Worm (Caenorhabditis elegans) whole organism, young adult: ENCODE measurements around the gene tat-3.
"Not testable (repeated sequence)": the region's sequence is repeated elsewhere in the genome, so short reads cannot be mapped to it uniquely, and the experiment has no call there.

ENCODE experiments used
- C17E4.6 ChIP-seq: fragments of 200-800 bp; sonication (Bioruptor generic); IDR thresholded peaks from 2 replicates; pipeline ENCODE4 v1.3.6; 2022; ENCODE audit warnings: missing genetic modification reagents, missing genetic modification characterization, missing compliant biosample characterization
- D2030.7 ChIP-seq: fragments of 200-800 bp; sonication (Bioruptor generic); IDR thresholded peaks from 2 replicates; pipeline ENCODE4 v1.3.6; 2022; ENCODE audit warnings: missing genetic modification reagents, missing genetic modification characterization, missing compliant biosample characterization
- F10E7.11 ChIP-seq: sonication (generic microtip); optimal IDR thresholded peaks from 2 replicates; lab custom pipeline; 2017; ENCODE audit warnings: mild to moderate bottlenecking, missing genetic modification characterization, moderate library complexity, missing compliant biosample characterization
- F23B12.7 ChIP-seq: sonication (generic microtip); optimal IDR thresholded peaks from 2 replicates; lab custom pipeline; 2017; ENCODE audit warnings: missing genetic modification characterization, mild to moderate bottlenecking, missing compliant biosample characterization, antibody characterized with exemption, moderate library complexity; ENCODE audit not compliant: insufficient read depth
- F33H1.4 ChIP-seq: fragments of 200-800 bp; sonication (Bioruptor generic); IDR thresholded peaks from 2 replicates; pipeline ENCODE4 v1.3.6; 2022; ENCODE audit warnings: missing genetic modification reagents, missing genetic modification characterization, missing compliant biosample characterization
- F49E8.2 ChIP-seq: sonication (generic microtip); optimal IDR thresholded peaks from 3 replicates; lab custom pipeline; 2017; ENCODE audit warnings: missing genetic modification characterization, mild to moderate bottlenecking, missing compliant biosample characterization, antibody characterized with exemption, moderate library complexity; ENCODE audit not compliant: insufficient read depth
- F57C9.4 ChIP-seq: sonication (generic microtip); optimal IDR thresholded peaks from 2 replicates; lab custom pipeline; 2017; ENCODE audit warnings: mild to moderate bottlenecking, missing genetic modification characterization, missing compliant biosample characterization
- Y53F4B.3 ChIP-seq: fragments of 200-800 bp; sonication (Bioruptor generic); IDR thresholded peaks from 2 replicates; pipeline ENCODE4 v1.3.6; 2022; ENCODE audit warnings: missing genetic modification reagents, missing genetic modification characterization, missing compliant biosample characterization
- Y53G8AR.9 ChIP-seq: fragments of 200-800 bp; sonication (Bioruptor generic); conservative IDR thresholded peaks from 2 replicates; pipeline ENCODE4 v1.3.6; 2022; ENCODE audit warnings: missing genetic modification reagents, missing genetic modification characterization, missing compliant biosample characterization
- Y67H2A.10 ChIP-seq: fragments of 200-800 bp; sonication (Bioruptor generic); conservative IDR thresholded peaks from 2 replicates; pipeline ENCODE4 v1.3.6; 2022; ENCODE audit warnings: missing genetic modification reagents, missing genetic modification characterization, missing compliant biosample characterization
- akir-1 ChIP-seq: fragments of 200-800 bp; sonication (Bioruptor generic); optimal IDR thresholded peaks from 2 replicates; lab custom pipeline; 2018; ENCODE audit warnings: mild to moderate bottlenecking, missing genetic modification characterization, moderate library complexity, missing compliant biosample characterization
- athp-1 ChIP-seq: sonication (generic microtip); optimal IDR thresholded peaks from 2 replicates; lab custom pipeline; 2017; ENCODE audit warnings: mild to moderate bottlenecking, missing genetic modification characterization, missing compliant biosample characterization
- attf-6 ChIP-seq: fragments of 200-800 bp; sonication (Bioruptor generic); IDR thresholded peaks from 2 replicates; pipeline ENCODE4 v1.3.6; 2022; ENCODE audit warnings: missing genetic modification reagents, missing genetic modification characterization, missing compliant biosample characterization
- cebp-1 ChIP-seq, 2 experiments: fragments of 200-800 bp in 1 of 2; sonication (Bioruptor generic) in 1 of 2; sonication (generic microtip) in 1 of 2; IDR thresholded peaks in 1 of 2; optimal IDR thresholded peaks in 1 of 2; 2 replicates each; pipeline versions ENCODE4 v1.3.6 to Lab custom; 2017 to 2022; ENCODE audit warnings: missing compliant biosample characterization in 2 of 2, missing genetic modification characterization in 2 of 2, mild to moderate bottlenecking in 1 of 2, missing genetic modification reagents in 1 of 2, moderate library complexity in 1 of 2
- cebp-2 ChIP-seq: fragments of 200-800 bp; sonication (Bioruptor generic); IDR thresholded peaks from 2 replicates; pipeline ENCODE4 v1.3.6; 2022; ENCODE audit warnings: missing genetic modification characterization, missing compliant biosample characterization
- ceh-100 ChIP-seq: fragments of 200-800 bp; sonication (Bioruptor generic); IDR thresholded peaks from 2 replicates; pipeline ENCODE4 v1.3.6; 2022; ENCODE audit warnings: missing genetic modification reagents, missing genetic modification characterization, missing compliant biosample characterization
- chd-7 ChIP-seq: sonication (generic microtip); optimal IDR thresholded peaks from 2 replicates; lab custom pipeline; 2016; ENCODE audit warnings: mild to moderate bottlenecking, missing genetic modification characterization, moderate library complexity, missing compliant biosample characterization
- egl-18 ChIP-seq: fragments of 200-800 bp; sonication (Bioruptor generic); IDR thresholded peaks from 2 replicates; pipeline ENCODE4 v1.3.6; 2022; ENCODE audit warnings: missing genetic modification reagents, missing genetic modification characterization, missing compliant biosample characterization
- gei-17 ChIP-seq: fragments of 200-800 bp; sonication (Bioruptor generic); optimal IDR thresholded peaks from 2 replicates; lab custom pipeline; 2018; ENCODE audit warnings: mild to moderate bottlenecking, missing genetic modification characterization, missing compliant biosample characterization
- him-1 ChIP-seq: sonication (generic microtip); optimal IDR thresholded peaks from 2 replicates; lab custom pipeline; 2016; ENCODE audit warnings: missing genotype, missing genetic modification reagents, missing genetic modification characterization, missing compliant biosample characterization
- hmg-1.2 ChIP-seq: fragments of 200-800 bp; sonication (Bioruptor generic); IDR thresholded peaks from 2 replicates; pipeline ENCODE4 v1.3.6; 2022; ENCODE audit warnings: missing genetic modification reagents, missing genetic modification characterization, missing compliant biosample characterization
- hrde-1 ChIP-seq: sonication (generic microtip); optimal IDR thresholded peaks from 2 replicates; lab custom pipeline; 2016; ENCODE audit warnings: missing genetic modification characterization, mild to moderate bottlenecking, missing compliant biosample characterization, moderate library complexity, missing genotype, missing genetic modification reagents, borderline replicate concordance
- hsf-1 ChIP-seq: fragments of 200-800 bp; sonication (Bioruptor generic); IDR thresholded peaks from 2 replicates; pipeline ENCODE4 v1.3.6; 2022; ENCODE audit warnings: missing genetic modification reagents, missing genetic modification characterization, missing compliant biosample characterization
- let-607 ChIP-seq, 2 experiments: fragments of 200-800 bp in 1 of 2; sonication (Bioruptor generic) in 1 of 2; sonication (generic microtip) in 1 of 2; optimal IDR thresholded peaks; 2 replicates each; lab custom pipeline; 2016 to 2018; ENCODE audit warnings: mild to moderate bottlenecking in 2 of 2, missing compliant biosample characterization in 2 of 2, missing genetic modification characterization in 2 of 2, moderate library complexity in 2 of 2, missing genotype in 1 of 2
- lin-40 ChIP-seq: sonication (generic microtip); optimal IDR thresholded peaks from 2 replicates; lab custom pipeline; 2016; ENCODE audit warnings: missing genetic modification characterization, mild to moderate bottlenecking, missing compliant biosample characterization, missing genotype, missing genetic modification reagents
- madf-10 ChIP-seq: sonication (generic microtip); optimal IDR thresholded peaks from 2 replicates; lab custom pipeline; 2016; ENCODE audit warnings: mild to moderate bottlenecking, missing genetic modification characterization, missing compliant biosample characterization
- madf-6 ChIP-seq: fragments of 200-800 bp; sonication (Bioruptor generic); IDR thresholded peaks from 2 replicates; pipeline ENCODE4 v1.3.6; 2022; ENCODE audit warnings: missing genetic modification reagents, missing genetic modification characterization, missing compliant biosample characterization
- madf-8 ChIP-seq: fragments of 200-800 bp; sonication (Bioruptor generic); conservative IDR thresholded peaks from 2 replicates; pipeline ENCODE4 v1.3.6; 2022; ENCODE audit warnings: missing genetic modification reagents, missing genetic modification characterization, missing compliant biosample characterization
- pha-4 ChIP-seq: fragments of 150-350 bp; sonication (generic microtip); optimal IDR thresholded peaks from 2 replicates; lab custom pipeline; 2014; ENCODE audit warnings: missing biosample characterization, missing genetic modification reagents, missing genetic modification characterization
- rpc-1 ChIP-seq, 2 experiments: fragments of 150-350 bp in 1 of 2; sonication (generic microtip) in 1 of 2; optimal IDR thresholded peaks; 2 replicates each; lab custom pipeline; 2014 to 2018; ENCODE audit warnings: missing biosample characterization in 1 of 2, missing genetic modification characterization in 1 of 2, missing genetic modification reagents in 1 of 2, missing genotype in 1 of 2
- snpc-1.1 ChIP-seq: sonication (generic microtip); optimal IDR thresholded peaks from 2 replicates; lab custom pipeline; 2017; ENCODE audit warnings: missing genetic modification characterization, mild to moderate bottlenecking, missing compliant biosample characterization, antibody characterized with exemption, moderate library complexity, missing genotype, missing genetic modification reagents; ENCODE audit not compliant: insufficient read depth
- snpc-1.3 ChIP-seq: sonication (generic microtip); optimal IDR thresholded peaks from 2 replicates; lab custom pipeline; 2017; ENCODE audit warnings: missing genetic modification characterization, mild to moderate bottlenecking, missing compliant biosample characterization, antibody characterized with exemption, moderate library complexity, missing genotype, missing genetic modification reagents; ENCODE audit not compliant: insufficient read depth
- snpc-4 ChIP-seq, 5 experiments: fragments of 150-350 bp in 1 of 5; sonication (generic microtip) in 4 of 5; optimal IDR thresholded peaks; 2 replicates each; lab custom pipeline; 2014 to 2018; ENCODE audit warnings: missing genetic modification characterization in 5 of 5, missing biosample characterization in 3 of 5, antibody characterized with exemption in 2 of 5, mild to moderate bottlenecking in 2 of 5, missing compliant biosample characterization in 2 of 5, missing genotype in 2 of 5, moderate library complexity in 2 of 5, missing genetic modification reagents in 1 of 5
- tbp1 ChIP-seq: fragments of 200-800 bp; sonication (Bioruptor generic); optimal IDR thresholded peaks from 2 replicates; lab custom pipeline; 2018; ENCODE audit warnings: mild to moderate bottlenecking, missing genetic modification characterization, missing compliant biosample characterization
- tbx-9 ChIP-seq: sonication (generic microtip); optimal IDR thresholded peaks from 2 replicates; lab custom pipeline; 2016; ENCODE audit warnings: borderline replicate concordance, missing genetic modification characterization, inconsistent platforms, missing compliant biosample characterization
- unc-130 ChIP-seq: sonication (generic microtip); optimal IDR thresholded peaks from 2 replicates; lab custom pipeline; 2016; ENCODE audit warnings: missing genetic modification reagents, missing genetic modification characterization, missing compliant biosample characterization
- xnd-1 ChIP-seq: sonication (generic microtip); optimal IDR thresholded peaks from 2 replicates; lab custom pipeline; 2016; ENCODE audit warnings: missing genotype, missing genetic modification reagents, missing genetic modification characterization, missing compliant biosample characterization
- zim-3 ChIP-seq: sonication (generic microtip); optimal IDR thresholded peaks from 2 replicates; lab custom pipeline; 2017; ENCODE audit warnings: mild to moderate bottlenecking, missing genetic modification characterization, moderate library complexity, missing compliant biosample characterization
- ztf-22 ChIP-seq: fragments of 200-800 bp; sonication (Bioruptor generic); optimal IDR thresholded peaks from 2 replicates; lab custom pipeline; 2018; ENCODE audit warnings: mild to moderate bottlenecking, missing genetic modification characterization, moderate library complexity, missing compliant biosample characterization
- ztf-28 ChIP-seq: fragments of 200-800 bp; sonication (Bioruptor generic); IDR thresholded peaks from 2 replicates; pipeline ENCODE4 v1.3.6; 2022; ENCODE audit warnings: missing genetic modification reagents, missing genetic modification characterization, missing compliant biosample characterization

Gene tat-3

ce11 chrIII:10750043-10750442 lies 19.5 kb upstream of the tat-3 start, which contains the start of gene enu-3.6:
TSS of gene enu-3.6 (plus strand) at chrIII:10750434.
- TF ChIP-seq unc-130 (GFP tag; lab: Kevin White, UChicago) (peak; percentile 21), cebp-1 (tag; optimal IDR thresholded peaks at IDR 0.05; lab: Kevin White, UChicago) (peak; percentile 68), madf-6 (peak; percentile 62; the same call in 1 of the 2 replicates), athp-1 (tag; lab: Kevin White, UChicago) (peak; percentile 62), ceh-100 (GFP tag; lab: Robert Waterston, UW) (peak; percentile 40; the same call in 1 of the 2 replicates), madf-8 (GFP tag; lab: Robert Waterston, UW) (0 out of 2 replicates have a peak, but pooled peaks have one; percentile 24), him-1 (peak; percentile 33), F49E8.2 (tag; lab: Kevin White, UChicago) (peak; percentile 39), hsf-1 (GFP tag; lab: Robert Waterston, UW) (peak; percentile 59), snpc-4 (tag; optimal IDR thresholded peaks at IDR 0.05; lab: Kevin White, UChicago) (peak in 1 of 4 experiments; percentile 8), cebp-2 (GFP tag; lab: Robert Waterston, UW) (0 out of 2 replicates have a peak, but pooled peaks have one; percentile 44), hrde-1 (peak; percentile 53), attf-6 (GFP tag; lab: Robert Waterston, UW) (0 out of 2 replicates have a peak, but pooled peaks have one; percentile 38), xnd-1 (tag; lab: Kevin White, UChicago) (peak; percentile 23), Y53G8AR.9 (GFP tag; lab: Robert Waterston, UW) (peak; percentile 28; the same call in 1 of the 2 replicates)
- not testable (repeated sequence) for TF ChIP-seq cebp-1 (GFP tag; IDR thresholded peaks at IDR 0.05; lab: Robert Waterston, UW); snpc-4 (GFP tag; optimal IDR thresholded peaks at IDR 0.05; lab: Kevin White, UChicago)

- TF ChIP-seq let-607 (tag; optimal IDR thresholded peaks at IDR 0.05; lab: Kevin White, UChicago), result no peak
- TF ChIP-seq Y53F4B.3, result no peak
- no peak for TF ChIP-seq gei-17 (GFP tag; lab: Kevin White, UChicago)
- TF ChIP-seq F33H1.4, result peak; percentile 84
- no peak for TF ChIP-seq rpc-1 (optimal IDR thresholded peaks at IDR 0.05; lab: Kevin White, UChicago)
- no peak for TF ChIP-seq rpc-1 (tag; optimal IDR thresholded peaks at IDR 0.05; lab: Kevin White, UChicago)
- TF ChIP-seq C17E4.6 (GFP tag; lab: Robert Waterston, UW), result peak; percentile 87
- TF ChIP-seq egl-18 (GFP tag; lab: Robert Waterston, UW), result no peak
- TF ChIP-seq tbp1 (GFP tag; lab: Kevin White, UChicago), result peak; percentile 65
- TF ChIP-seq Y67H2A.10 (GFP tag; lab: Robert Waterston, UW), result peak; percentile 46; the same call in 1 of the 2 replicates
- peak; percentile 58 for TF ChIP-seq F23B12.7 (tag; lab: Kevin White, UChicago)
- no peak for TF ChIP-seq ztf-22 (GFP tag; lab: Kevin White, UChicago)
- peak; percentile 43; the same call in 1 of the 2 replicates for TF ChIP-seq ztf-28 (GFP tag; lab: Robert Waterston, UW)
- no peak for TF ChIP-seq F57C9.4 (tag; lab: Kevin White, UChicago)
- TF ChIP-seq attf-6 (GFP tag; lab: Robert Waterston, UW), result no peak
- peak; percentile 95 for TF ChIP-seq D2030.7
- TF ChIP-seq zim-3 (tag; lab: Kevin White, UChicago), result no peak
- TF ChIP-seq madf-6, result peak; percentile 98
- peak; percentile 54 for TF ChIP-seq snpc-1.1 (tag; lab: Kevin White, UChicago)
- peak; percentile 95 for TF ChIP-seq hmg-1.2 (GFP tag; lab: Robert Waterston, UW)
- TF ChIP-seq Y53G8AR.9 (GFP tag; lab: Robert Waterston, UW), result peak; percentile 84
- no peak for TF ChIP-seq tbx-9 (tag; lab: Kevin White, UChicago)
- TF ChIP-seq F49E8.2 (tag; lab: Kevin White, UChicago), result peak; percentile 84
- peak; percentile 79 for TF ChIP-seq snpc-1.3 (tag; lab: Kevin White, UChicago)
- no peak for TF ChIP-seq F10E7.11 (tag; lab: Kevin White, UChicago)
- TF ChIP-seq akir-1 (GFP tag; lab: Kevin White, UChicago), result no peak
- TF ChIP-seq pha-4 (tag; lab: Kevin White, UChicago), result peak; percentile 13
- no peak for TF ChIP-seq chd-7 (tag; lab: Kevin White, UChicago)
- TF ChIP-seq madf-10 (tag; lab: Kevin White, UChicago), result no peak
- peak; percentile 51 for TF ChIP-seq lin-40
Measured at ce11 chrIII:10747620-10748479, 17.3 kb upstream of the tat-3 start, which contains the start of the genes ran-1 and dkc-1. TSS of gene ran-1 (minus strand) at chrIII:10747728. TSS of gene dkc-1 (plus strand) at chrIII:10748429.
